Worm (Caenorhabditis elegans) whole organism, L2 larva: ENCODE results near the gene K03H1.12.

ENCODE experiments used
- R02D3.7 ChIP-seq: fragments of 150-350 bp; optimal IDR thresholded peaks from 2 replicates; lab custom pipeline; 2014; ENCODE audit warnings: missing biosample characterization, missing genetic modification characterization
- Y55F3AM.14 ChIP-seq: fragments of 200-800 bp; sonication (Bioruptor generic); optimal IDR thresholded peaks from 2 replicates; lab custom pipeline; 2018; ENCODE audit warnings: mild to moderate bottlenecking, missing genetic modification characterization, missing compliant biosample characterization
- alr-1 ChIP-seq: fragments of 150-350 bp; optimal IDR thresholded peaks from 2 replicates; lab custom pipeline; 2014; ENCODE audit warnings: missing biosample characterization, missing genetic modification characterization
- ama-1 ChIP-seq: fragments of 150-350 bp; optimal IDR thresholded peaks from 2 replicates; lab custom pipeline; 2018; ENCODE audit warnings: inconsistent platforms
- blmp-1 ChIP-seq: sonication (generic microtip); optimal IDR thresholded peaks from 2 replicates; lab custom pipeline; 2017; ENCODE audit warnings: missing genetic modification characterization, mild to moderate bottlenecking, missing compliant biosample characterization, antibody characterized with exemption, moderate library complexity; ENCODE audit not compliant: insufficient read depth
- ceh-82 ChIP-seq: fragments of 150-350 bp; optimal IDR thresholded peaks from 2 replicates; lab custom pipeline; 2014; ENCODE audit warnings: missing biosample characterization, missing genetic modification characterization
- dmd-4 ChIP-seq: sonication (generic microtip); optimal IDR thresholded peaks from 2 replicates; lab custom pipeline; 2017; ENCODE audit warnings: missing biosample characterization, missing genetic modification characterization
- mab-5 ChIP-seq: fragments of 150-350 bp; optimal IDR thresholded peaks from 2 replicates; lab custom pipeline; 2014; ENCODE audit warnings: missing biosample characterization, missing genetic modification characterization
- nhr-11 ChIP-seq: fragments of 150-350 bp; optimal IDR thresholded peaks from 2 replicates; lab custom pipeline; 2014; ENCODE audit warnings: missing biosample characterization, missing genetic modification characterization
- unc-62 ChIP-seq: fragments of 150-350 bp; optimal IDR thresholded peaks from 2 replicates; lab custom pipeline; 2014; ENCODE audit warnings: missing biosample characterization, missing genetic modification reagents, missing genetic modification characterization
- zag-1 ChIP-seq: fragments of 150-350 bp; optimal IDR thresholded peaks from 2 replicates; lab custom pipeline; 2014; ENCODE audit warnings: missing biosample characterization, missing genetic modification characterization
- ztf-11 ChIP-seq: sonication (generic microtip); optimal IDR thresholded peaks from 2 replicates; lab custom pipeline; 2017; ENCODE audit warnings: missing biosample characterization, missing genetic modification characterization

ce11 chrIII:9991324-9991723 is 49.9 kb downstream of the K03H1.12 start:
- TF ChIP-seq Y55F3AM.14 (no peak), blmp-1 (peak; percentile 46), unc-62 (GFP tag; lab: Kevin White, UChicago) (no peak), dmd-4 (tag; lab: Kevin White, UChicago) (no peak), ztf-11 (tag; lab: Kevin White, UChicago) (no peak), alr-1 (tag; lab: Kevin White, UChicago) (no peak), mab-5 (tag; lab: Kevin White, UChicago) (no peak), ama-1 (lab: Kevin White, UChicago) (no peak), nhr-11 (tag; lab: Kevin White, UChicago) (no peak), ceh-82 (no peak), R02D3.7 (no peak), zag-1 (tag; lab: Kevin White, UChicago) (no peak)
